Fruit fly (Drosophila melanogaster) whole organism, embryonic: ENCODE data around the gene CG14882.

Experiments used
- Atf-2 ChIP-seq: fragments of 200-800 bp; sonication (Bioruptor generic); optimal IDR thresholded peaks from 2 replicates; lab custom pipeline; 2016; ENCODE audit warnings: missing biosample characterization, missing genetic modification characterization
- Bdp1 ChIP-seq: fragments of 200-800 bp; sonication (Bioruptor generic); optimal IDR thresholded peaks from 3 replicates; lab custom pipeline; 2016; ENCODE audit warnings: missing biosample characterization, missing genetic modification characterization
- BtbVII ChIP-seq: fragments of 200-800 bp; sonication (Bioruptor generic); optimal IDR thresholded peaks from 3 replicates; lab custom pipeline; 2017; ENCODE audit warnings: missing biosample characterization, mild to moderate bottlenecking, missing genetic modification characterization
- C15 ChIP-seq: fragments of 200-800 bp; sonication (Bioruptor generic); IDR thresholded peaks from 3 replicates; pipeline ENCODE4 v1.3.6; 2022; ENCODE audit warnings: missing biosample characterization, missing genetic modification characterization
- CG10979 ChIP-seq: fragments of 200-800 bp; sonication (Bioruptor generic); optimal IDR thresholded peaks from 2 replicates; lab custom pipeline; 2018; ENCODE audit warnings: missing biosample characterization, mild to moderate bottlenecking, missing genetic modification characterization, moderate library complexity
- CG11247 ChIP-seq: fragments of 200-800 bp; sonication (Bioruptor generic); IDR thresholded peaks from 2 replicates; pipeline ENCODE4 v1.3.6; 2022; ENCODE audit warnings: missing biosample characterization, missing genetic modification characterization
- CG13296 ChIP-seq: fragments of 200-800 bp; sonication (Bioruptor generic); optimal IDR thresholded peaks from 3 replicates; lab custom pipeline; 2018; ENCODE audit warnings: missing biosample characterization, mild to moderate bottlenecking, missing genetic modification characterization
- CG14441 ChIP-seq: fragments of 200-800 bp; sonication (Bioruptor generic); IDR thresholded peaks from 2 replicates; pipeline ENCODE4 v1.3.6; 2022; ENCODE audit warnings: missing biosample characterization, missing genetic modification characterization
- CG17359 ChIP-seq: fragments of 200-800 bp; sonication (Bioruptor generic); optimal IDR thresholded peaks from 3 replicates; lab custom pipeline; 2018; ENCODE audit warnings: missing biosample characterization, mild to moderate bottlenecking, missing genetic modification characterization, moderate library complexity
- CG18011 ChIP-seq: fragments of 200-800 bp; sonication (Bioruptor generic); optimal IDR thresholded peaks from 2 replicates; lab custom pipeline; 2017; ENCODE audit warnings: missing biosample characterization, missing genetic modification characterization, mild to moderate bottlenecking, moderate library complexity, missing genotype
- CG18619 ChIP-seq: fragments of 200-800 bp; sonication (Bioruptor generic); optimal IDR thresholded peaks from 3 replicates; lab custom pipeline; 2017; ENCODE audit warnings: missing biosample characterization, mild to moderate bottlenecking, missing genetic modification characterization
- CG18764 ChIP-seq: fragments of 200-800 bp; sonication (Bioruptor generic); optimal IDR thresholded peaks from 3 replicates; lab custom pipeline; 2016; ENCODE audit warnings: missing biosample characterization, missing genetic modification characterization
- CG2120 ChIP-seq: fragments of 200-800 bp; sonication (Bioruptor generic); optimal IDR thresholded peaks from 3 replicates; lab custom pipeline; 2016; ENCODE audit warnings: missing biosample characterization, missing genetic modification characterization
- CG30431 ChIP-seq: fragments of 200-800 bp; sonication (Bioruptor generic); optimal IDR thresholded peaks from 2 replicates; lab custom pipeline; 2017; ENCODE audit warnings: missing biosample characterization, missing genetic modification characterization
- CG4730 ChIP-seq: fragments of 200-800 bp; sonication (Bioruptor generic); IDR thresholded peaks from 2 replicates; pipeline ENCODE4 v1.3.6; 2022; ENCODE audit warnings: missing biosample characterization, missing genetic modification characterization
- CG6689 ChIP-seq: fragments of 200-800 bp; sonication (Bioruptor generic); IDR thresholded peaks from 2 replicates; pipeline ENCODE4 v1.3.6; 2022; ENCODE audit warnings: missing biosample characterization, missing genetic modification characterization
- CG6813 ChIP-seq: fragments of 200-800 bp; sonication (Bioruptor generic); optimal IDR thresholded peaks from 2 replicates; lab custom pipeline; 2017; ENCODE audit warnings: missing biosample characterization, missing genetic modification characterization, mild to moderate bottlenecking, moderate library complexity, missing genetic modification reagents
- CG8478 ChIP-seq: fragments of >200 bp; optimal IDR thresholded peaks from 2 replicates; lab custom pipeline; 2018
- CG9876 ChIP-seq: fragments of 200-800 bp; sonication (Bioruptor generic); optimal IDR thresholded peaks from 2 replicates; lab custom pipeline; 2016; ENCODE audit warnings: missing biosample characterization, missing genetic modification characterization
- D ChIP-seq, 2 experiments: fragments of 200-800 bp in 1 of 2; fragments of >200 bp in 1 of 2; sonication (Bioruptor generic) in 1 of 2; optimal IDR thresholded peaks; 2 replicates in 1 of 2; 3 replicates in 1 of 2; lab custom pipeline; 2017; ENCODE audit warnings: mild to moderate bottlenecking in 1 of 2, missing biosample characterization in 1 of 2, missing genetic modification characterization in 1 of 2, missing genetic modification reagents in 1 of 2
- MESR4 ChIP-seq: fragments of 200-800 bp; sonication (Bioruptor generic); optimal IDR thresholded peaks from 2 replicates; lab custom pipeline; 2018; ENCODE audit warnings: missing biosample characterization, mild to moderate bottlenecking, missing genetic modification characterization, moderate library complexity
- Max ChIP-seq: fragments of 200-800 bp; sonication (Bioruptor generic); optimal IDR thresholded peaks from 2 replicates; lab custom pipeline; 2016; ENCODE audit warnings: missing biosample characterization, mild to moderate bottlenecking, missing genetic modification characterization
- NC2α ChIP-seq: fragments of 200-800 bp; sonication (Bioruptor generic); optimal IDR thresholded peaks from 2 replicates; lab custom pipeline; 2016; ENCODE audit warnings: missing biosample characterization, missing genetic modification characterization
- Nf-YB ChIP-seq: fragments of 200-800 bp; sonication (Bioruptor generic); optimal IDR thresholded peaks from 3 replicates; lab custom pipeline; 2019; ENCODE audit warnings: missing biosample characterization, mild to moderate bottlenecking, missing genetic modification characterization, moderate library complexity
- NfI ChIP-seq: fragments of 200-800 bp; sonication (Bioruptor generic); optimal IDR thresholded peaks from 3 replicates; lab custom pipeline; 2018; ENCODE audit warnings: missing biosample characterization, mild to moderate bottlenecking, missing genetic modification characterization, moderate library complexity
- Side ChIP-seq: fragments of 200-800 bp; sonication (Bioruptor generic); optimal IDR thresholded peaks from 2 replicates; lab custom pipeline; 2016; ENCODE audit warnings: missing biosample characterization, missing genetic modification characterization
- Sin3A ChIP-seq: fragments of >200 bp; optimal IDR thresholded peaks from 2 replicates; lab custom pipeline; 2018
- TFAM ChIP-seq: fragments of 200-800 bp; sonication (Bioruptor generic); optimal IDR thresholded peaks from 2 replicates; lab custom pipeline; 2017; ENCODE audit warnings: missing biosample characterization, missing genetic modification characterization, inconsistent platforms
- Usf ChIP-seq: fragments of 200-800 bp; sonication (Bioruptor generic); optimal IDR thresholded peaks from 2 replicates; lab custom pipeline; 2017; ENCODE audit warnings: missing genotype, missing biosample characterization, missing genetic modification characterization
- Vsx1 ChIP-seq: fragments of 200-800 bp; sonication (Bioruptor generic); optimal IDR thresholded peaks from 2 replicates; lab custom pipeline; 2017; ENCODE audit warnings: missing biosample characterization, mild to moderate bottlenecking, missing genetic modification characterization, missing genetic modification reagents
- bcd ChIP-seq: fragments of 200-800 bp; sonication (Bioruptor generic); optimal IDR thresholded peaks from 2 replicates; lab custom pipeline; 2017; ENCODE audit warnings: missing biosample characterization, mild to moderate bottlenecking, missing genetic modification characterization
- bigmax ChIP-seq: fragments of 200-800 bp; sonication (Bioruptor generic); optimal IDR thresholded peaks from 2 replicates; lab custom pipeline; 2018; ENCODE audit warnings: missing biosample characterization, mild to moderate bottlenecking, missing genetic modification characterization
- croc ChIP-seq: fragments of 200-800 bp; sonication (Bioruptor generic); conservative IDR thresholded peaks from 3 replicates; pipeline ENCODE4 v1.3.6; 2022; ENCODE audit warnings: missing biosample characterization, missing genetic modification characterization
- dan ChIP-seq: fragments of 200-800 bp; sonication (Bioruptor generic); IDR thresholded peaks from 2 replicates; pipeline ENCODE4 v1.3.6; 2022; ENCODE audit warnings: missing biosample characterization, missing genetic modification characterization
- eve ChIP-seq, 2 experiments: fragments of >200 bp; optimal IDR thresholded peaks; 2 replicates each; lab custom pipeline; 2017; ENCODE audit warnings: missing biosample characterization in 2 of 2, missing genetic modification characterization in 2 of 2
- exex ChIP-seq: fragments of 200-800 bp; sonication (Bioruptor generic); optimal IDR thresholded peaks from 4 replicates; lab custom pipeline; 2018; ENCODE audit warnings: missing biosample characterization, mild to moderate bottlenecking, missing genetic modification characterization, moderate library complexity
- gfzf ChIP-seq: fragments of 200-800 bp; sonication (Bioruptor generic); optimal IDR thresholded peaks from 2 replicates; lab custom pipeline; 2016; ENCODE audit warnings: missing biosample characterization, mild to moderate bottlenecking, missing genetic modification characterization, moderate library complexity
- insv ChIP-seq, 2 experiments: fragments of 200-800 bp; sonication (Bioruptor generic); optimal IDR thresholded peaks; 3 replicates each; lab custom pipeline; 2016 to 2018; ENCODE audit warnings: missing biosample characterization in 2 of 2, missing genetic modification characterization in 2 of 2
- kni ChIP-seq: fragments of 200-800 bp; sonication (Bioruptor generic); optimal IDR thresholded peaks from 3 replicates; lab custom pipeline; 2017; ENCODE audit warnings: mild to moderate bottlenecking, missing biosample characterization, missing genetic modification reagents, missing genetic modification characterization
- lmd ChIP-seq: fragments of 200-800 bp; sonication (Bioruptor generic); IDR thresholded peaks from 2 replicates; pipeline ENCODE4 v1.3.6; 2022; ENCODE audit warnings: missing biosample characterization, missing genetic modification characterization
- mirr ChIP-seq: fragments of 200-800 bp; sonication (Bioruptor generic); optimal IDR thresholded peaks from 3 replicates; lab custom pipeline; 2018; ENCODE audit warnings: missing biosample characterization, mild to moderate bottlenecking, missing genetic modification characterization
- mld ChIP-seq: fragments of 200-800 bp; sonication (Bioruptor generic); IDR thresholded peaks from 3 replicates; pipeline ENCODE4 v1.3.6; 2022; ENCODE audit warnings: missing biosample characterization, missing genetic modification characterization; ENCODE audit not compliant: partially characterized antibody
- p53 ChIP-seq: fragments of 200-800 bp; sonication (Bioruptor generic); optimal IDR thresholded peaks from 2 replicates; lab custom pipeline; 2016; ENCODE audit warnings: missing biosample characterization, missing genetic modification characterization
- pita ChIP-seq: fragments of 200-800 bp; sonication (Bioruptor generic); optimal IDR thresholded peaks from 2 replicates; lab custom pipeline; 2017; ENCODE audit warnings: missing biosample characterization, mild to moderate bottlenecking, missing genetic modification characterization
- salm ChIP-seq: fragments of 200-800 bp; sonication (Bioruptor generic); optimal IDR thresholded peaks from 2 replicates; lab custom pipeline; 2018; ENCODE audit warnings: missing biosample characterization, mild to moderate bottlenecking, missing genetic modification characterization
- scrt ChIP-seq: fragments of 200-800 bp; sonication (Bioruptor generic); optimal IDR thresholded peaks from 2 replicates; lab custom pipeline; 2018; ENCODE audit warnings: missing biosample characterization, mild to moderate bottlenecking, missing genetic modification characterization, moderate library complexity
- slbo ChIP-seq: fragments of 200-800 bp; sonication (Bioruptor generic); IDR thresholded peaks from 2 replicates; pipeline ENCODE4 v1.3.6; 2022; ENCODE audit warnings: missing biosample characterization, missing genetic modification characterization
- ttk ChIP-seq: fragments of 200-800 bp; sonication (Bioruptor generic); IDR thresholded peaks from 2 replicates; pipeline ENCODE4 v2.1.2; 2022; ENCODE audit warnings: missing biosample characterization, missing genetic modification characterization
- unc-4 ChIP-seq: fragments of 200-800 bp; sonication (Bioruptor generic); IDR thresholded peaks from 2 replicates; pipeline ENCODE4 v1.3.6; 2022; ENCODE audit warnings: missing biosample characterization, missing genetic modification characterization; ENCODE audit not compliant: partially characterized antibody
- wdn ChIP-seq: fragments of 200-800 bp; sonication (Bioruptor generic); IDR thresholded peaks from 2 replicates; pipeline ENCODE4 v1.3.6; 2022; ENCODE audit warnings: missing biosample characterization, missing genetic modification characterization
- zfh2 ChIP-seq: fragments of 200-800 bp; sonication (Bioruptor generic); optimal IDR thresholded peaks from 2 replicates; lab custom pipeline; 2016; ENCODE audit warnings: missing biosample characterization, missing genetic modification characterization

Gene CG14882

dm6 chr3R:16431707-16432106 is 11.3 kb upstream of the CG14882 start (continued):
- TF ChIP-seq CG2120 (GFP tag; lab: Kevin White, UChicago): peak; percentile 20
- peak; percentile 54 for TF ChIP-seq CG17359 (tag; lab: Kevin White, UChicago)
- no peak for TF ChIP-seq CG8478 (lab: Kevin White, UChicago)
- no peak for TF ChIP-seq Max
- no peak for TF ChIP-seq gfzf (GFP tag; lab: Kevin White, UChicago)
- peak; percentile 33; the same call in 1 of the 2 replicates for TF ChIP-seq ttk (GFP tag; lab: Robert Waterston, UW)
- TF ChIP-seq MESR4 (GFP tag; lab: Kevin White, UChicago): no peak
- TF ChIP-seq salm: no peak
- no peak for TF ChIP-seq Usf (GFP tag; lab: Kevin White, UChicago)
- no peak for TF ChIP-seq bigmax (GFP tag; lab: Kevin White, UChicago)
- TF ChIP-seq CG18764 (GFP tag; lab: Kevin White, UChicago): peak; percentile 9
- peak; percentile 56 for TF ChIP-seq unc-4 (GFP tag; lab: Robert Waterston, UW)
- no peak for TF ChIP-seq croc (GFP tag; lab: Robert Waterston, UW)
- peak; percentile 100 for TF ChIP-seq Bdp1 (GFP tag; lab: Kevin White, UChicago)
- TF ChIP-seq Side (GFP tag; lab: Kevin White, UChicago): peak; percentile 27
- TF ChIP-seq D (optimal IDR thresholded peaks at IDR 0.05; lab: Kevin White, UChicago): no peak
- no peak for TF ChIP-seq D (GFP tag; optimal IDR thresholded peaks at IDR 0.05; lab: Kevin White, UChicago)
- TF ChIP-seq kni (GFP tag; lab: Kevin White, UChicago): no peak
- TF ChIP-seq TFAM: no peak
- TF ChIP-seq p53 (GFP tag; lab: Kevin White, UChicago): peak; percentile 15
- TF ChIP-seq bcd: peak; percentile 2
- TF ChIP-seq NfI: peak; percentile 50
- TF ChIP-seq CG10979: peak; percentile 40
- no peak for TF ChIP-seq BtbVII (GFP tag; lab: Kevin White, UChicago)
- TF ChIP-seq Sin3A: no peak
- no peak for TF ChIP-seq CG4730 (GFP tag; lab: Robert Waterston, UW)
- TF ChIP-seq wdn (GFP tag; lab: Robert Waterston, UW): no peak
- TF ChIP-seq CG14441 (GFP tag; lab: Robert Waterston, UW): no peak
- peak; percentile 17 for TF ChIP-seq CG18619 (GFP tag; lab: Kevin White, UChicago)
- TF ChIP-seq mirr (GFP tag; lab: Kevin White, UChicago): peak; percentile 60
- TF ChIP-seq eve (GFP tag; optimal IDR thresholded peaks at IDR 0.05; lab: Kevin White, UChicago): no peak
- no peak for TF ChIP-seq CG18011
- no peak for TF ChIP-seq insv (GFP tag; optimal IDR thresholded peaks at IDR 0.05; lab: Kevin White, UChicago)
- TF ChIP-seq CG30431: no peak
- TF ChIP-seq exex: no peak
- peak; percentile 55; the same call in 1 of the 2 replicates for TF ChIP-seq CG11247 (GFP tag; lab: Robert Waterston, UW)
- no peak for TF ChIP-seq dan
- TF ChIP-seq Vsx1 (GFP tag; lab: Kevin White, UChicago): no peak
- TF ChIP-seq mld: no peak; the same call in 2 of the 3 replicates
- peak; percentile 6 for TF ChIP-seq Atf-2 (GFP tag; lab: Kevin White, UChicago)
- TF ChIP-seq CG6689 (GFP tag; lab: Robert Waterston, UW): 0 out of 2 replicates have a peak, but pooled peaks have one; percentile 14
- TF ChIP-seq slbo (GFP tag; lab: Robert Waterston, UW): peak; percentile 70
- peak; percentile 51 for TF ChIP-seq NC2α (GFP tag; lab: Kevin White, UChicago)
- peak; percentile 9 for TF ChIP-seq Nf-YB (GFP tag; lab: Kevin White, UChicago)
- TF ChIP-seq scrt (GFP tag; lab: Kevin White, UChicago): no peak
- TF ChIP-seq zfh2 (GFP tag; lab: Kevin White, UChicago): peak; percentile 27
- TF ChIP-seq pita (GFP tag; lab: Kevin White, UChicago): no peak
- TF ChIP-seq lmd (GFP tag; lab: Robert Waterston, UW): no peak
- TF ChIP-seq CG13296 (GFP tag; lab: Kevin White, UChicago): no peak
- TF ChIP-seq CG6813 (GFP tag; lab: Kevin White, UChicago): no peak
- TF ChIP-seq CG9876 (GFP tag; lab: Kevin White, UChicago): no peak
- TF ChIP-seq C15 (GFP tag; lab: Robert Waterston, UW): no peak
